Worm (Caenorhabditis elegans): Measurements from ENCODE around the gene T23G4.2.
"Not testable (repeated sequence)": the region's sequence is repeated elsewhere in the genome, so short reads cannot be mapped to it uniquely, and the experiment has no call there.

ce11 chrIV:13652023-13652422 is 37.3 kb downstream of the T23G4.2 start, which contains the start of gene Y45F10C.6:
- TF ChIP-seq him-1, W03F9.2, dao-5 (tag; optimal IDR thresholded peaks at IDR 0.05): not testable (repeated sequence)

Data from whole organism, L4/young adult.